Worm (Caenorhabditis elegans): Measurements from ENCODE around the gene C18D11.10.
A peak's percentile ranks its signal among the peaks of the same experiment; 100 is the strongest.

Gene C18D11.10

ce11 chrIII:11823260-11823659 lies 15.7 kb downstream of the C18D11.10 start, which contains the start of gene C18D11.3 (continued):
- peak; percentile 86 for TF ChIP-seq elt-2 (tag; optimal IDR thresholded peaks at IDR 0.05)
- no peak for TF ChIP-seq nhr-77 (tag; optimal IDR thresholded peaks at IDR 0.05)
- TF ChIP-seq ZK546.5 (tag; optimal IDR thresholded peaks at IDR 0.05): no peak
- no peak for TF ChIP-seq fkh-2 (tag; optimal IDR thresholded peaks at IDR 0.05)
- TF ChIP-seq daf-12 (tag; optimal IDR thresholded peaks at IDR 0.05): no peak
- TF ChIP-seq lin-39 (tag; optimal IDR thresholded peaks at IDR 0.05): peak; percentile 92
- no peak for TF ChIP-seq fkh-10 (GFP tag; optimal IDR thresholded peaks at IDR 0.05)
- TF ChIP-seq ztf-4 (tag; optimal IDR thresholded peaks at IDR 0.05): no peak
- TF ChIP-seq nhr-237 (tag; optimal IDR thresholded peaks at IDR 0.05): no peak
- TF ChIP-seq aly-2 (tag; optimal IDR thresholded peaks at IDR 0.05): no peak
- no peak for TF ChIP-seq nhr-67 (tag; optimal IDR thresholded peaks at IDR 0.05)
- no peak for TF ChIP-seq ztf-11 (tag; optimal IDR thresholded peaks at IDR 0.05)
- no peak for TF ChIP-seq mdl-1 (tag; optimal IDR thresholded peaks at IDR 0.05)
- TF ChIP-seq nhr-23 (tag; optimal IDR thresholded peaks at IDR 0.05): peak; percentile 83
- no peak for TF ChIP-seq nhr-11 (tag; optimal IDR thresholded peaks at IDR 0.05)
- TF ChIP-seq zag-1 (tag; optimal IDR thresholded peaks at IDR 0.05): no peak
- peak; percentile 50 for TF ChIP-seq ceh-28 (tag; optimal IDR thresholded peaks at IDR 0.05)
- no peak for TF ChIP-seq ceh-16 (tag; optimal IDR thresholded peaks at IDR 0.05)
- TF ChIP-seq unc-62 (GFP tag; optimal IDR thresholded peaks at IDR 0.05): no peak
- TF ChIP-seq pha-4 (tag; optimal IDR thresholded peaks at IDR 0.05): peak; percentile 98
- TF ChIP-seq nhr-28 (tag; optimal IDR thresholded peaks at IDR 0.05): no peak

- TF ChIP-seq hmg-11 (tag; optimal IDR thresholded peaks at IDR 0.05) (no peak), skn-1 (tag; optimal IDR thresholded peaks at IDR 0.05) (no peak), ztf-11 (tag; optimal IDR thresholded peaks at IDR 0.05) (no peak), nhr-25 (tag; optimal IDR thresholded peaks at IDR 0.05) (no peak), daf-12 (tag; optimal IDR thresholded peaks at IDR 0.05) (no peak), sea-2 (GFP tag; optimal IDR thresholded peaks at IDR 0.05) (no peak), tbx-2 (tag; optimal IDR thresholded peaks at IDR 0.05) (no peak), lin-15B (tag; optimal IDR thresholded peaks at IDR 0.05) (no peak), zag-1 (tag; optimal IDR thresholded peaks at IDR 0.05) (no peak), lsy-12 (tag; optimal IDR thresholded peaks at IDR 0.05) (no peak), pqm-1 (tag; optimal IDR thresholded peaks at IDR 0.05) (no peak), nhr-43 (tag; optimal IDR thresholded peaks at IDR 0.05; ENCODE audit: poor library complexity, severe bottlenecking) (no peak), ceh-9 (tag; optimal IDR thresholded peaks at IDR 0.05) (no peak), ceh-16 (tag; optimal IDR thresholded peaks at IDR 0.05) (no peak), unc-39 (tag; optimal IDR thresholded peaks at IDR 0.05) (no peak), elt-2 (tag; optimal IDR thresholded peaks at IDR 0.05) (no peak), ZK546.5 (tag; optimal IDR thresholded peaks at IDR 0.05) (no peak), elt-3 (tag; optimal IDR thresholded peaks at IDR 0.05) (no peak), pha-4 (tag; optimal IDR thresholded peaks at IDR 0.05) (no peak)
Measured at ce11 chrIII:11824088-11824487, 16.6 kb downstream of the C18D11.10 start.

- TF ChIP-seq ztf-4 (tag; optimal IDR thresholded peaks at IDR 0.05): no peak
- TF ChIP-seq fkh-10 (GFP tag; optimal IDR thresholded peaks at IDR 0.05): no peak
- TF ChIP-seq ceh-9 (tag; optimal IDR thresholded peaks at IDR 0.05): no peak
- no peak for TF ChIP-seq unc-62 (GFP tag; optimal IDR thresholded peaks at IDR 0.05)
- no peak for TF ChIP-seq ZK546.5 (tag; optimal IDR thresholded peaks at IDR 0.05)
- TF ChIP-seq tbx-2 (tag; optimal IDR thresholded peaks at IDR 0.05): no peak
Measured at ce11 chrIII:11824580-11824979, 17.1 kb downstream of the C18D11.10 start.

- TF ChIP-seq ceh-9 (tag; optimal IDR thresholded peaks at IDR 0.05) (no peak), hmg-11 (tag; optimal IDR thresholded peaks at IDR 0.05) (peak; percentile 46), elt-3 (tag; optimal IDR thresholded peaks at IDR 0.05) (no peak), nhr-237 (tag; optimal IDR thresholded peaks at IDR 0.05) (no peak), ztf-11 (tag; optimal IDR thresholded peaks at IDR 0.05) (no peak), unc-39 (tag; optimal IDR thresholded peaks at IDR 0.05) (no peak), jun-1 (tag; optimal IDR thresholded peaks at IDR 0.05) (no peak), nhr-76 (tag; optimal IDR thresholded peaks at IDR 0.05) (no peak), fkh-10 (GFP tag; optimal IDR thresholded peaks at IDR 0.05) (peak; percentile 25), mdl-1 (tag; optimal IDR thresholded peaks at IDR 0.05) (no peak), nhr-25 (tag; optimal IDR thresholded peaks at IDR 0.05) (peak; percentile 60), fos-1 (tag; optimal IDR thresholded peaks at IDR 0.05) (no peak), aly-2 (tag; optimal IDR thresholded peaks at IDR 0.05) (no peak), egl-5 (tag; optimal IDR thresholded peaks at IDR 0.05) (peak; percentile 69), sea-2 (GFP tag; optimal IDR thresholded peaks at IDR 0.05) (no peak), tbx-2 (tag; optimal IDR thresholded peaks at IDR 0.05) (no peak), ceh-28 (tag; optimal IDR thresholded peaks at IDR 0.05) (no peak), nhr-43 (tag; optimal IDR thresholded peaks at IDR 0.05; ENCODE audit: poor library complexity, severe bottlenecking) (no peak), R02D3.7 (tag; optimal IDR thresholded peaks at IDR 0.05) (no peak), zag-1 (tag; optimal IDR thresholded peaks at IDR 0.05) (no peak), nhr-77 (tag; optimal IDR thresholded peaks at IDR 0.05) (no peak), nhr-23 (tag; optimal IDR thresholded peaks at IDR 0.05) (no peak), pha-4 (tag; optimal IDR thresholded peaks at IDR 0.05) (peak; percentile 78), mml-1 (tag; optimal IDR thresholded peaks at IDR 0.05) (no peak), elt-2 (tag; optimal IDR thresholded peaks at IDR 0.05) (peak; percentile 48), ama-1 (optimal IDR thresholded peaks at IDR 0.05) (no peak), skn-1 (tag; optimal IDR thresholded peaks at IDR 0.05) (peak; percentile 54), lsy-12 (tag; optimal IDR thresholded peaks at IDR 0.05) (peak; percentile 18), nhr-11 (tag; optimal IDR thresholded peaks at IDR 0.05) (no peak), nfya-1 (tag; optimal IDR thresholded peaks at IDR 0.05; ENCODE audit: insufficient read depth) (peak; percentile 91), nhr-67 (tag; optimal IDR thresholded peaks at IDR 0.05) (no peak), lin-39 (tag; optimal IDR thresholded peaks at IDR 0.05) (peak; percentile 94), pqm-1 (tag; optimal IDR thresholded peaks at IDR 0.05) (no peak), snpc-4 (tag; optimal IDR thresholded peaks at IDR 0.05) (peak; percentile 85), lin-15B (tag; optimal IDR thresholded peaks at IDR 0.05) (peak; percentile 86), elt-1 (tag; optimal IDR thresholded peaks at IDR 0.05) (no peak)
Measured at ce11 chrIII:11825654-11826053, 18.1 kb downstream of the C18D11.10 start.
